Fruit fly (Drosophila melanogaster): ENCODE results near the gene CG4766.

The CG4766 gene

DNA sequence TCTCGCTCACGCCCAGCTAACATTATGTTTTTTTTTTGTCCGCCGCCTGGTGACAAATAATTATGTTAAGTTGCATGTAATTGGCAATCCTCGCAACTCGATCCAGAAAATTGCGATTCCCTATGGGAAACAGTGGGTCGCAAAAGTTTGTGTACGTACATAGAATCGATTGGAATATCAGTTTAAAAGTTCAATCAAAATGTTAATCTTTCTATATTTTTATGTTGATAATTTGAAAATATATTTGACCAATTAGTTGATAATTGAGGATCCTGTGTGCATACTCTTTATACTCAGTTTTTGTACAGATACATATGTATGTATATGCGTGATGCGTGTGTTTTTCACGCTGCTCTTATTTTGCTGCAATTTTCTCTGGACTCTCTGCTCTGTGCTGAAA is 27.2 kb upstream of the CG4766 start:
- TF ChIP-seq cas (GFP tag; IDR thresholded peaks at IDR 0.05) (no peak), lmd (GFP tag; IDR thresholded peaks at IDR 0.05) (no peak), tap (tag; optimal IDR thresholded peaks at IDR 0.05) (no peak), sens (GFP tag) (peak; percentile 49), Sox102F (GFP tag; optimal IDR thresholded peaks at IDR 0.05) (peak; percentile 0), Drgx (GFP tag; IDR thresholded peaks at IDR 0.05) (peak; percentile 79), eyg (GFP tag; optimal IDR thresholded peaks at IDR 0.05) (no peak), Lim3 (GFP tag; IDR thresholded peaks at IDR 0.05) (no peak), CG3407 (GFP tag; optimal IDR thresholded peaks at IDR 0.05) (no peak), CG33213 (GFP tag; optimal IDR thresholded peaks at IDR 0.05) (no peak), jing (GFP tag; optimal IDR thresholded peaks at IDR 0.05) (no peak), pan (optimal IDR thresholded peaks at IDR 0.05) (no peak), pan (GFP tag; optimal IDR thresholded peaks at IDR 0.05 in 1 of 2, IDR thresholded peaks at IDR 0.05 in 1 of 2) (peak in 1 of 2 experiments; percentile 25), prd (optimal IDR thresholded peaks at IDR 0.05) (no peak), prd (GFP tag; IDR thresholded peaks at IDR 0.05) (peak; percentile 38; the same call in 1 of the 3 replicates), CkIIα-i1 (GFP tag; IDR thresholded peaks at IDR 0.05) (no peak), Ptx1 (GFP tag; IDR thresholded peaks at IDR 0.05) (0 out of 2 replicates have a peak, but pooled peaks have one; percentile 15), Taf1 (GFP tag; IDR thresholded peaks at IDR 0.05) (no peak), ssp (GFP tag; IDR thresholded peaks at IDR 0.05) (no peak), Nf-YB (GFP tag; optimal IDR thresholded peaks at IDR 0.05) (no peak), Lpt (GFP tag; optimal IDR thresholded peaks at IDR 0.05) (no peak), CG1792 (GFP tag; optimal IDR thresholded peaks at IDR 0.05) (no peak), nom (GFP tag; optimal IDR thresholded peaks at IDR 0.05) (peak; percentile 38), E2f2 (GFP tag; IDR thresholded peaks at IDR 0.05) (no peak), CG10366 (GFP tag; IDR thresholded peaks at IDR 0.05) (no peak), Rfx (GFP tag; IDR thresholded peaks at IDR 0.05) (no peak), Hand (GFP tag; optimal IDR thresholded peaks at IDR 0.05) (no peak), row (GFP tag; IDR thresholded peaks at IDR 0.05) (0 out of 3 replicates have a peak, but pooled peaks have one; percentile 15), az2 (GFP tag; optimal IDR thresholded peaks at IDR 0.05) (no peak), CG8388 (GFP tag; optimal IDR thresholded peaks at IDR 0.05) (peak; percentile 70), nau (GFP tag; optimal IDR thresholded peaks at IDR 0.05) (no peak), tgo (GFP tag; IDR thresholded peaks at IDR 0.05) (no peak), CG6683 (GFP tag; optimal IDR thresholded peaks at IDR 0.05) (no peak), CG9609 (GFP tag; optimal IDR thresholded peaks at IDR 0.05) (no peak), Hmr (GFP tag; optimal IDR thresholded peaks at IDR 0.05) (no peak), bsh (GFP tag; optimal IDR thresholded peaks at IDR 0.05) (peak in 1 of 2 experiments; percentile 11), CG8478 (optimal IDR thresholded peaks at IDR 0.05) (no peak), CG7745 (tag; optimal IDR thresholded peaks at IDR 0.05) (no peak), CG10959 (GFP tag; IDR thresholded peaks at IDR 0.05) (no peak), Neu2 (GFP tag; optimal IDR thresholded peaks at IDR 0.05; ENCODE audit: borderline replicate concordance) (no peak), CG11093 (GFP tag; IDR thresholded peaks at IDR 0.05) (peak; percentile 11; the same call in 1 of the 3 replicates), CG13287 (GFP tag; IDR thresholded peaks at IDR 0.05; ENCODE audit: partially characterized antibody) (no peak), gem (tag; optimal IDR thresholded peaks at IDR 0.05) (peak; percentile 10)

DNA sequence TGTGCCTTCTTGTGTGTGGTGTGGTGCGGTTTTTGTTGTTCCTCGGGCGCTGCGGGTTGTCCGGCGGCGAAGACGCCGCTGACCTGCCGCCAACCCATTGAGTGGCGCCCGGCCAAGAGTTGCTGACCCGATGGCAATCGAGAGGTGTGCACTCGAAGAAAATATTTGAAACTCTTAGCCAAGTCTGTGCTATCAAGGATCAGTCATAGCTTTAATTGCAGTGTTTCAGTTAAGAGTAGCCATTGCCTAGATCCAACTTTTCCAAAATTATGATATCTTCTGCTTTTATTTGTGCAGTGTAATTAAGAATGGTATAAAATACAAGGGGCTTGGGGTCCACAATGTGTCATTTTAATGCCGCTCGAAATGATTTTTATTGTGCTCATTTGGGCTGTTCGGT is 24.0 kb upstream of the CG4766 start:
- TF ChIP-seq sens-2 (GFP tag; IDR thresholded peaks at IDR 0.05): no peak
- peak; percentile 83 for TF ChIP-seq CG1603 (tag; optimal IDR thresholded peaks at IDR 0.05)
- no peak for TF ChIP-seq zen2 (GFP tag; IDR thresholded peaks at IDR 0.05; ENCODE audit: partially characterized antibody)
- no peak for TF ChIP-seq CTCF (GFP tag; optimal IDR thresholded peaks at IDR 0.05)
- no peak for TF ChIP-seq Elba2 (GFP tag; optimal IDR thresholded peaks at IDR 0.05)
- TF ChIP-seq PHDP (tag; optimal IDR thresholded peaks at IDR 0.05): no peak
- peak; percentile 62 for TF ChIP-seq CG12391 (tag; optimal IDR thresholded peaks at IDR 0.05)
- no peak for TF ChIP-seq CG30020 (tag; optimal IDR thresholded peaks at IDR 0.05)
- peak; percentile 50 for TF ChIP-seq kni (GFP tag; optimal IDR thresholded peaks at IDR 0.05)
- no peak for TF ChIP-seq wor (GFP tag; IDR thresholded peaks at IDR 0.05)
- no peak for TF ChIP-seq HLHmδ (GFP tag; optimal IDR thresholded peaks at IDR 0.05)
- TF ChIP-seq Sox100B (GFP tag; optimal IDR thresholded peaks at IDR 0.05): peak; percentile 9
- TF ChIP-seq Oaz (GFP tag; IDR thresholded peaks at IDR 0.05): no peak

All from whole organism, embryonic.